Worm (Caenorhabditis elegans): Measurements from ENCODE around the gene clec-62.

The clec-62 gene

ce11 chrII:12855900-12856299 lies 39.0 kb downstream of the clec-62 start, which contains the start of gene Y46G5A.29:
Y46G5A.29 (plus strand) TSS chrII:12856200.
- TF ChIP-seq ZK185.1 (tag; optimal IDR thresholded peaks at IDR 0.05; ENCODE audit: poor library complexity, severe bottlenecking) (no peak), nhr-179 (tag; optimal IDR thresholded peaks at IDR 0.05) (no peak), lin-35 (GFP tag; optimal IDR thresholded peaks at IDR 0.05) (no peak), attf-5 (GFP tag; optimal IDR thresholded peaks at IDR 0.05) (no peak), lsy-27 (tag; optimal IDR thresholded peaks at IDR 0.05; ENCODE audit: borderline replicate concordance, insufficient read depth) (no peak), snpc-3.4 (tag; optimal IDR thresholded peaks at IDR 0.05) (no peak), atf-7 (tag; optimal IDR thresholded peaks at IDR 0.05) (no peak)

ce11 chrII:12850129-12850528 lies 44.8 kb downstream of the clec-62 start, which contains the start of gene Y46G5A.28:
Y46G5A.28 (plus strand) TSS chrII:12850429.
- no peak for TF ChIP-seq dox-1 (GFP tag; IDR thresholded peaks at IDR 0.05)
- TF ChIP-seq ztf-6 (GFP tag; IDR thresholded peaks at IDR 0.05) = no peak
- TF ChIP-seq chd-7 (tag; optimal IDR thresholded peaks at IDR 0.05) = no peak
- no peak for TF ChIP-seq F23B12.7 (tag; optimal IDR thresholded peaks at IDR 0.05; ENCODE audit: insufficient read depth)
- TF ChIP-seq zfh-2 (GFP tag; conservative IDR thresholded peaks at IDR 0.05) = no peak
- no peak for TF ChIP-seq lsl-1 (GFP tag; optimal IDR thresholded peaks at IDR 0.05)
- no peak for TF ChIP-seq ekl-4 (GFP tag; IDR thresholded peaks at IDR 0.05)
- TF ChIP-seq ztf-3 (GFP tag; optimal IDR thresholded peaks at IDR 0.05) = no peak
- TF ChIP-seq nfya-2 (GFP tag; IDR thresholded peaks at IDR 0.05) = no peak
- TF ChIP-seq dpl-1 (GFP tag; optimal IDR thresholded peaks at IDR 0.05) = no peak
- TF ChIP-seq hsf-1 (GFP tag; IDR thresholded peaks at IDR 0.05) = no peak
- TF ChIP-seq ceh-91 (GFP tag; IDR thresholded peaks at IDR 0.05) = no peak
- no peak for TF ChIP-seq lin-35 (GFP tag; optimal IDR thresholded peaks at IDR 0.05)
- TF ChIP-seq ceh-100 (GFP tag; IDR thresholded peaks at IDR 0.05) = no peak
- TF ChIP-seq Y53F4B.3 (GFP tag; IDR thresholded peaks at IDR 0.05) = no peak
- no peak for TF ChIP-seq gei-17 (GFP tag; optimal IDR thresholded peaks at IDR 0.05)
- no peak for TF ChIP-seq ceh-58 (GFP tag; IDR thresholded peaks at IDR 0.05)
- no peak for TF ChIP-seq F57C9.4 (tag; optimal IDR thresholded peaks at IDR 0.05)
- no peak for TF ChIP-seq ceh-27 (GFP tag; optimal IDR thresholded peaks at IDR 0.05)
- TF ChIP-seq aptf-2 (GFP tag; conservative IDR thresholded peaks at IDR 0.05) = no peak

- TF ChIP-seq hlh-26 (GFP tag; conservative IDR thresholded peaks at IDR 0.05) (no peak), him-1 (tag; optimal IDR thresholded peaks at IDR 0.05) (no peak)
Measured at ce11 chrII:12847736-12848135, 47.2 kb downstream of the clec-62 start, which contains the start of gene pes-10. pes-10 (minus strand) TSS chrII:12847836.

Measured in whole organism, young adult.